Worm (Caenorhabditis elegans): Measurements from ENCODE around the gene ufm-1.

DNA sequence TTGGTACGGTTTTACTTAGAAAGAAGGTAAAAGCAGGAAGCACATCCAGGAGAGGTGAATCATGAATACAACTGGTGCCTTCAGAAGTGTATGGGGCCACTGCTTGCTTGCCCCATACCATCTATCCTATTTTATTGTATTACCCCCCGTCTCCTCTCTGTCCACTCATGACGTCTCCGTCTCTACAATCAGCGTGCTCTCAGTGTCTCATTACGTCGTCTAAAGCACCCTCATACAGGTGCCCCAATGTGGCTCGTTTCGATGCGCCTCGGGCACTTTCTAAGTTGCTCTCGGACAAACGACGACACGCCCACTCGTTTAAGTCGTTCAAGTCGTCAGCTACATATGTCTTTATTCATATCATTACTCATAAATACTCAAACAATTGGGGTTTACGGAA lies 34.7 kb upstream of the ufm-1 start:
- TF ChIP-seq rec-8 (tag; optimal IDR thresholded peaks at IDR 0.05) (no peak), attf-3 (GFP tag; conservative IDR thresholded peaks at IDR 0.05) (no peak), lsy-27 (tag; optimal IDR thresholded peaks at IDR 0.05; ENCODE audit: borderline replicate concordance, insufficient read depth) (no peak)
